Worm (Caenorhabditis elegans) whole organism, L3 larva: Measurements from ENCODE around the gene F49E12.7.

Source experiments
- aly-2 ChIP-seq: fragments of 150-350 bp; optimal IDR thresholded peaks from 2 replicates; lab custom pipeline; 2014; ENCODE audit warnings: missing biosample characterization, missing genetic modification characterization
- ama-1 ChIP-seq: fragments of 150-350 bp; optimal IDR thresholded peaks from 2 replicates; lab custom pipeline; 2018
- ceh-28 ChIP-seq: fragments of 150-350 bp; optimal IDR thresholded peaks from 2 replicates; lab custom pipeline; 2014; ENCODE audit warnings: missing biosample characterization, missing genetic modification reagents, missing genetic modification characterization
- ceh-82 ChIP-seq: fragments of 150-350 bp; optimal IDR thresholded peaks from 2 replicates; lab custom pipeline; 2014; ENCODE audit warnings: missing biosample characterization, missing genetic modification characterization
- ceh-9 ChIP-seq: sonication (generic microtip); optimal IDR thresholded peaks from 2 replicates; lab custom pipeline; 2018; ENCODE audit warnings: missing biosample characterization, missing genetic modification characterization
- daf-12 ChIP-seq: fragments of 150-350 bp; optimal IDR thresholded peaks from 2 replicates; lab custom pipeline; 2014; ENCODE audit warnings: missing biosample characterization, missing genetic modification reagents, missing genetic modification characterization
- egl-27 ChIP-seq: sonication (generic microtip); optimal IDR thresholded peaks from 4 replicates; lab custom pipeline; 2017; ENCODE audit warnings: missing biosample characterization, missing genetic modification reagents, missing genetic modification characterization
- egl-5 ChIP-seq: fragments of 150-350 bp; optimal IDR thresholded peaks from 2 replicates; lab custom pipeline; 2017; ENCODE audit warnings: missing biosample characterization, missing genetic modification reagents, missing genetic modification characterization, inconsistent platforms
- elt-1 ChIP-seq: fragments of 150-350 bp; optimal IDR thresholded peaks from 2 replicates; lab custom pipeline; 2014; ENCODE audit warnings: missing biosample characterization, missing genetic modification characterization
- elt-2 ChIP-seq: sonication (generic microtip); optimal IDR thresholded peaks from 2 replicates; lab custom pipeline; 2016; ENCODE audit warnings: missing genetic modification reagents, mild to moderate bottlenecking, missing genetic modification characterization, missing compliant biosample characterization
- eor-1 ChIP-seq, 2 experiments: fragments of 150-350 bp; optimal IDR thresholded peaks; 2 replicates each; lab custom pipeline; 2014 to 2018; ENCODE audit warnings: missing biosample characterization in 2 of 2, missing genetic modification characterization in 2 of 2
- fos-1 ChIP-seq: fragments of 150-350 bp; optimal IDR thresholded peaks from 2 replicates; lab custom pipeline; 2014; ENCODE audit warnings: missing biosample characterization, missing genetic modification characterization
- jun-1 ChIP-seq: fragments of 150-350 bp; optimal IDR thresholded peaks from 2 replicates; lab custom pipeline; 2014; ENCODE audit warnings: missing biosample characterization, missing genetic modification reagents, missing genetic modification characterization
- lin-15B ChIP-seq: fragments of 150-350 bp; optimal IDR thresholded peaks from 2 replicates; lab custom pipeline; 2014; ENCODE audit warnings: missing biosample characterization, missing genetic modification characterization
- lin-39 ChIP-seq: fragments of 150-350 bp; optimal IDR thresholded peaks from 2 replicates; lab custom pipeline; 2018; ENCODE audit warnings: missing biosample characterization, missing genetic modification reagents, missing genetic modification characterization
- mdl-1 ChIP-seq: fragments of 150-350 bp; optimal IDR thresholded peaks from 2 replicates; lab custom pipeline; 2014; ENCODE audit warnings: missing biosample characterization, missing genetic modification characterization
- nfya-1 ChIP-seq: sonication (generic microtip); optimal IDR thresholded peaks from 2 replicates; lab custom pipeline; 2017; ENCODE audit warnings: missing genetic modification characterization, mild to moderate bottlenecking, missing compliant biosample characterization, antibody characterized with exemption, moderate library complexity; ENCODE audit not compliant: insufficient read depth
- nhr-11 ChIP-seq: fragments of 150-350 bp; optimal IDR thresholded peaks from 2 replicates; lab custom pipeline; 2014; ENCODE audit warnings: missing biosample characterization, missing genetic modification characterization
- nhr-12 ChIP-seq: fragments of 150-350 bp; optimal IDR thresholded peaks from 2 replicates; lab custom pipeline; 2014; ENCODE audit warnings: missing biosample characterization, missing genetic modification characterization
- nhr-23 ChIP-seq: fragments of 150-350 bp; optimal IDR thresholded peaks from 2 replicates; lab custom pipeline; 2014; ENCODE audit warnings: missing biosample characterization, missing genetic modification reagents, missing genetic modification characterization
- nhr-25 ChIP-seq: sonication (generic microtip); optimal IDR thresholded peaks from 2 replicates; lab custom pipeline; 2017; ENCODE audit warnings: missing biosample characterization, missing genetic modification characterization
- nhr-43 ChIP-seq: sonication (generic microtip); optimal IDR thresholded peaks from 2 replicates; lab custom pipeline; 2016; ENCODE audit warnings: mild to moderate bottlenecking, missing genetic modification characterization, missing compliant biosample characterization; ENCODE audit not compliant: poor library complexity, severe bottlenecking
- nhr-67 ChIP-seq: fragments of 150-350 bp; optimal IDR thresholded peaks from 2 replicates; lab custom pipeline; 2014; ENCODE audit warnings: missing biosample characterization, missing genetic modification characterization
- nhr-77 ChIP-seq: fragments of 150-350 bp; optimal IDR thresholded peaks from 2 replicates; lab custom pipeline; 2014; ENCODE audit warnings: missing biosample characterization, missing genetic modification characterization
- pha-4 ChIP-seq: fragments of 150-350 bp; optimal IDR thresholded peaks from 2 replicates; lab custom pipeline; 2014; ENCODE audit warnings: missing biosample characterization, missing genetic modification reagents, missing genetic modification characterization
- pqm-1 ChIP-seq: fragments of 150-350 bp; optimal IDR thresholded peaks from 2 replicates; lab custom pipeline; 2017; ENCODE audit warnings: missing biosample characterization, missing genetic modification characterization, inconsistent platforms
- skn-1 ChIP-seq: fragments of 150-350 bp; optimal IDR thresholded peaks from 2 replicates; lab custom pipeline; 2014; ENCODE audit warnings: missing biosample characterization, missing genetic modification characterization
- snpc-4 ChIP-seq: fragments of 150-350 bp; optimal IDR thresholded peaks from 2 replicates; lab custom pipeline; 2014; ENCODE audit warnings: missing biosample characterization, missing genetic modification characterization
- tbx-2 ChIP-seq: sonication (generic microtip); optimal IDR thresholded peaks from 2 replicates; lab custom pipeline; 2016; ENCODE audit warnings: mild to moderate bottlenecking, missing genetic modification characterization, missing compliant biosample characterization
- unc-39 ChIP-seq: sonication (generic microtip); optimal IDR thresholded peaks from 4 replicates; lab custom pipeline; 2017; ENCODE audit warnings: missing biosample characterization, missing genetic modification characterization
- unc-62 ChIP-seq: fragments of 150-350 bp; sonication (generic microtip); optimal IDR thresholded peaks from 4 replicates; lab custom pipeline; 2014; ENCODE audit warnings: missing biosample characterization, missing genetic modification reagents, missing genetic modification characterization
- ztf-11 ChIP-seq: fragments of 150-350 bp; optimal IDR thresholded peaks from 2 replicates; lab custom pipeline; 2014; ENCODE audit warnings: missing biosample characterization, missing genetic modification characterization
- ztf-4 ChIP-seq: fragments of 150-350 bp; optimal IDR thresholded peaks from 2 replicates; lab custom pipeline; 2014; ENCODE audit warnings: missing biosample characterization, missing genetic modification characterization

The F49E12.7 gene

DNA sequence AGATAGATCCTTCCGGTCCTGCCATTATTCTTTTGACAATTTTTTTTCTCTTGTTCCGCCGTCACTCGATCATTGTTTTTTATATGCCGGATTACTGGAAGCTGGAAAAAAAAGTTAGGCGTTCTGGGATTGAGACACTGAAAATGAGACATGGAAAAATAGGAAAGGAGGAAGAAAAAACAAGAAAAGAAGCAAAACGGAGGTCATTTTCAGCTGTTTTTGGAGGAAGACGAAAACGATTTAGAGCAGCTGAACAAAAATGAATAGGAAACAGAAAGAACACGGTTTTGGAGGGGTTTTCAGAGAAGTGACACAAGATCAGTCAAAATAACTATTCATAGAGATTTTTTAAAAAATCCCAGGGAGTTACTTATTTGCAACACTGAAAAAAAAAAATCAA, 26.9 kb downstream of the F49E12.7 start, which contains the start of gene amt-3:
TSS of gene amt-3 (minus strand) at position 101 of the 400 bp plus-strand sequence.
- no peak for TF ChIP-seq elt-2 (tag; lab: Kevin White, UChicago)
- no peak for TF ChIP-seq egl-5
- TF ChIP-seq mdl-1 (tag; lab: Kevin White, UChicago), result no peak
- TF ChIP-seq nhr-25, result no peak
- TF ChIP-seq unc-39 (tag; lab: Kevin White, UChicago), result no peak
- TF ChIP-seq elt-1 (tag; lab: Kevin White, UChicago), result no peak
- TF ChIP-seq nhr-23 (tag; lab: Kevin White, UChicago), result no peak
- no peak for TF ChIP-seq nhr-67 (tag; lab: Kevin White, UChicago)
- no peak for TF ChIP-seq ceh-9 (tag; lab: Kevin White, UChicago)
- no peak for TF ChIP-seq tbx-2 (tag; lab: Kevin White, UChicago)
- no peak for TF ChIP-seq ama-1 (lab: Kevin White, UChicago)
- no peak for TF ChIP-seq snpc-4
- TF ChIP-seq lin-15B, result no peak
- TF ChIP-seq daf-12 (tag; lab: Kevin White, UChicago), result no peak
- no peak for TF ChIP-seq skn-1
- no peak for TF ChIP-seq jun-1 (tag; lab: Kevin White, UChicago)
- no peak for TF ChIP-seq nhr-43
- no peak for TF ChIP-seq ztf-4 (tag; lab: Kevin White, UChicago)
- no peak for TF ChIP-seq ceh-28 (tag; lab: Kevin White, UChicago)
- no peak for TF ChIP-seq aly-2

DNA sequence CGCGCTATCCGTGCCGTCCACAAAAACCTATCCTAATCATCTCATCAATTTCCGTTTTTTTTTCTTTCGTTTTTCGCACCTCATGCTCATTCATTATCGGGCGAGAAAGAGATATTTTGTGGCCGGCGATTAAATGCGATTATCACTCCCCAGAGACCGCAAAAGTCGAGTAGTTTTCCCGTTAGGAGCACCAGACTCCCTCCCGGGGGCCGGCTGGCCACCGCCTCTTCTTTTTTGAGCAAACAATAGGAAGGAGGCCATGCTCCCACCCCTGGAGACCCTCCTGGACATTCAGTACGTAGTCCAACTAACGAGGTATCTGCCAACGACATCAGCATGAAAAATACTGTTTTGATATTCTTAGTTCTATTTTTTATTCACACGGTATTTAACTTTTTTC, 35.5 kb downstream of the F49E12.7 start, which contains the start of gene M195.2:
TSS of gene M195.2 (plus strand) at position 301 of the 400 bp plus-strand sequence.
- TF ChIP-seq jun-1 (tag; lab: Kevin White, UChicago) (no peak), daf-12 (tag; lab: Kevin White, UChicago) (no peak), unc-62 (GFP tag; lab: Kevin White, UChicago) (no peak), nhr-77 (tag; lab: Kevin White, UChicago) (no peak), ztf-11 (tag; lab: Kevin White, UChicago) (no peak)

ce11 chrII:8359350-8359749, 36.6 kb downstream of the F49E12.7 start, which contains the start of gene col-77:
Gene col-77 (minus strand): TSS chrII:8359381.
- TF ChIP-seq nhr-25, result peak; percentile 56
- no peak for TF ChIP-seq egl-5

ce11 chrII:8358466-8358865, 37.5 kb downstream of the F49E12.7 start:
- TF ChIP-seq nhr-77 (tag; lab: Kevin White, UChicago), result no peak
- no peak for TF ChIP-seq fos-1 (tag; lab: Kevin White, UChicago)
- no peak for TF ChIP-seq pha-4
- no peak for TF ChIP-seq ceh-82 (tag; lab: Kevin White, UChicago)
- TF ChIP-seq nhr-43, result no peak
- no peak for TF ChIP-seq eor-1 (tag; optimal IDR thresholded peaks at IDR 0.05; lab: Kevin White, UChicago)
- TF ChIP-seq nhr-11 (tag; lab: Kevin White, UChicago), result no peak
- TF ChIP-seq nhr-12 (tag; lab: Kevin White, UChicago), result no peak
- TF ChIP-seq pqm-1 (tag; lab: Kevin White, UChicago), result no peak

- TF ChIP-seq pha-4 (no peak), elt-1 (tag; lab: Kevin White, UChicago) (peak; percentile 70), ceh-9 (tag; lab: Kevin White, UChicago) (no peak), egl-27 (no peak)
Measured at ce11 chrII:8354233-8354750, 41.6 kb downstream of the F49E12.7 start, which contains the start of gene C26D10.6. Gene C26D10.6 (minus strand): TSS chrII:8354700.

DNA sequence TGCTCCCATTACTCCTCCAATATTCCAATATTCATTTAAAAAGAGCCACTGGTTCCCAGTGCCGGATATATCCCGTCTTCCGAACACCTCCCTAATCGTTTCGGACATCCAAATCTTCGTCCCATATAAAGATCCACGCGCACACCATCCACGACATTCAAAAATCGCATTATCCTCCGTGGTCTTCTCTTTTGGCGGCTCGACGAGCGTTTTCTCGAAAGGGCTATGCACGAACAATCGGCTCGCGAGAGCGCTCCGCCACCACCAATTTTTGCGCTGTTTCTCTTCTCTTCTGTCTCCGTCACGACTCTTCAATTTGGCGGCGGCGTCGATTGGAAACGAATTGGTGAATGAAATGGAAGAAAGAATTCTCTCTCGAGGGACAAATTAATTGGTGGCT, 42.7 kb downstream of the F49E12.7 start:
- TF ChIP-seq lin-39 (peak; percentile 7), jun-1 (tag; lab: Kevin White, UChicago) (no peak), egl-5 (no peak), nfya-1 (tag; lab: Kevin White, UChicago) (peak; percentile 30)
- TF ChIP-seq, all 47 proteins: peak for 2
